Worm (Caenorhabditis elegans) whole organism, L1 larva: ENCODE data around the gene T09A5.14.

Experiments used
- C04F5.9 ChIP-seq: sonication (generic microtip); optimal IDR thresholded peaks from 2 replicates; lab custom pipeline; 2016; ENCODE audit warnings: missing genetic modification characterization, missing compliant biosample characterization
- F16B12.6 ChIP-seq: fragments of 150-350 bp; optimal IDR thresholded peaks from 2 replicates; lab custom pipeline; 2014; ENCODE audit warnings: missing biosample characterization, missing genetic modification characterization
- Y116A8C.19 ChIP-seq: sonication (generic microtip); optimal IDR thresholded peaks from 2 replicates; lab custom pipeline; 2016; ENCODE audit warnings: missing compliant biosample characterization, missing genetic modification characterization, borderline replicate concordance
- aha-1 ChIP-seq: fragments of 150-350 bp; optimal IDR thresholded peaks from 2 replicates; lab custom pipeline; 2014; ENCODE audit warnings: missing biosample characterization, missing genetic modification characterization
- alr-1 ChIP-seq: fragments of 200-800 bp; sonication (Bioruptor generic); optimal IDR thresholded peaks from 2 replicates; lab custom pipeline; 2018; ENCODE audit warnings: borderline replicate concordance, mild to moderate bottlenecking, missing genetic modification characterization, missing compliant biosample characterization
- aly-2 ChIP-seq: fragments of 150-350 bp; optimal IDR thresholded peaks from 2 replicates; lab custom pipeline; 2014; ENCODE audit warnings: missing biosample characterization, missing genetic modification characterization
- ceh-82 ChIP-seq, 3 experiments: fragments of 150-350 bp in 1 of 3; sonication (generic microtip) in 2 of 3; optimal IDR thresholded peaks; 2 replicates each; lab custom pipeline; 2014 to 2017; ENCODE audit warnings: missing biosample characterization in 3 of 3, missing genetic modification characterization in 3 of 3
- ceh-88 ChIP-seq: fragments of 200-800 bp; sonication (Bioruptor generic); IDR thresholded peaks from 2 replicates; pipeline ENCODE4 v1.3.6; 2022; ENCODE audit warnings: missing genetic modification characterization, missing compliant biosample characterization
- ceh-90 ChIP-seq: sonication (generic microtip); optimal IDR thresholded peaks from 2 replicates; lab custom pipeline; 2016; ENCODE audit warnings: missing genetic modification characterization, missing compliant biosample characterization
- egl-13 ChIP-seq: sonication (generic microtip); optimal IDR thresholded peaks from 2 replicates; lab custom pipeline; 2016; ENCODE audit warnings: missing genotype, missing genetic modification reagents, missing genetic modification characterization, missing compliant biosample characterization
- elt-3 ChIP-seq, 6 experiments: fragments of 150-350 bp in 1 of 6; sonication (generic microtip); optimal IDR thresholded peaks; 2 replicates each; lab custom pipeline; 2017 to 2018; ENCODE audit warnings: missing biosample characterization in 6 of 6, missing genetic modification characterization in 6 of 6, inconsistent platforms in 1 of 6
- fkh-10 ChIP-seq: sonication (generic microtip); optimal IDR thresholded peaks from 2 replicates; lab custom pipeline; 2017; ENCODE audit warnings: missing biosample characterization, missing genetic modification reagents, missing genetic modification characterization
- fkh-8 ChIP-seq: sonication (generic microtip); optimal IDR thresholded peaks from 2 replicates; lab custom pipeline; 2016; ENCODE audit warnings: mild to moderate bottlenecking, missing genetic modification characterization, missing compliant biosample characterization
- grh-1 ChIP-seq: fragments of 200-800 bp; sonication (Bioruptor generic); IDR thresholded peaks from 2 replicates; pipeline ENCODE4 v1.3.6; 2022; ENCODE audit warnings: missing genetic modification reagents, missing genetic modification characterization, missing compliant biosample characterization
- hlh-4 ChIP-seq: sonication (generic microtip); optimal IDR thresholded peaks from 2 replicates; lab custom pipeline; 2016; ENCODE audit warnings: mild to moderate bottlenecking, missing genetic modification characterization, missing compliant biosample characterization
- hpl-2 ChIP-seq: fragments of 150-350 bp; optimal IDR thresholded peaks from 2 replicates; lab custom pipeline; 2014; ENCODE audit warnings: missing biosample characterization, missing genetic modification reagents, missing genetic modification characterization
- lin-13 ChIP-seq: fragments of 150-350 bp; optimal IDR thresholded peaks from 2 replicates; lab custom pipeline; 2014; ENCODE audit warnings: missing biosample characterization, missing genetic modification reagents, missing genetic modification characterization
- lin-14 ChIP-seq: fragments of 200-800 bp; sonication (Bioruptor generic); optimal IDR thresholded peaks from 2 replicates; lab custom pipeline; 2018; ENCODE audit warnings: mild to moderate bottlenecking, missing genetic modification characterization, moderate library complexity, missing compliant biosample characterization
- lin-35 ChIP-seq, 2 experiments: fragments of 150-350 bp; optimal IDR thresholded peaks; 2 replicates each; lab custom pipeline; 2014; ENCODE audit warnings: missing biosample characterization in 2 of 2, missing genetic modification characterization in 2 of 2, missing genetic modification reagents in 2 of 2
- lir-3 ChIP-seq: sonication (generic microtip); optimal IDR thresholded peaks from 2 replicates; lab custom pipeline; 2016; ENCODE audit warnings: mild to moderate bottlenecking, missing genetic modification characterization, moderate library complexity, missing compliant biosample characterization; ENCODE audit not compliant: poor library complexity
- mdl-1 ChIP-seq, 2 experiments: fragments of 150-350 bp; optimal IDR thresholded peaks; 2 replicates each; lab custom pipeline; 2014 to 2017; ENCODE audit warnings: missing biosample characterization in 2 of 2, missing genetic modification characterization in 2 of 2, inconsistent platforms in 1 of 2
- mep-1 ChIP-seq: fragments of 150-350 bp; optimal IDR thresholded peaks from 2 replicates; lab custom pipeline; 2014; ENCODE audit warnings: missing biosample characterization, missing genetic modification characterization
- nhr-12 ChIP-seq: sonication (generic microtip); optimal IDR thresholded peaks from 2 replicates; lab custom pipeline; 2017; ENCODE audit warnings: missing biosample characterization, missing genetic modification characterization
- nhr-47 ChIP-seq: sonication (generic microtip); optimal IDR thresholded peaks from 2 replicates; lab custom pipeline; 2016; ENCODE audit warnings: mild to moderate bottlenecking, missing genetic modification characterization, moderate library complexity, missing compliant biosample characterization
- nhr-76 ChIP-seq: sonication (generic microtip); optimal IDR thresholded peaks from 2 replicates; lab custom pipeline; 2017; ENCODE audit warnings: missing biosample characterization, missing genetic modification characterization
- nhr-77 ChIP-seq: fragments of 150-350 bp; optimal IDR thresholded peaks from 2 replicates; lab custom pipeline; 2014; ENCODE audit warnings: missing biosample characterization, missing genetic modification characterization
- nhr-85 ChIP-seq: sonication (generic microtip); peaks from one replicate; lab custom pipeline; 2016; ENCODE audit warnings: missing genetic modification characterization, inconsistent platforms, missing compliant biosample characterization
- nhr-90 ChIP-seq: sonication (generic microtip); optimal IDR thresholded peaks from 2 replicates; lab custom pipeline; 2016; ENCODE audit warnings: mild to moderate bottlenecking, missing genetic modification characterization, missing compliant biosample characterization; ENCODE audit not compliant: poor library complexity
- pag-3 ChIP-seq: sonication (generic microtip); optimal IDR thresholded peaks from 2 replicates; lab custom pipeline; 2017; ENCODE audit warnings: missing genetic modification characterization, mild to moderate bottlenecking, missing compliant biosample characterization, antibody characterized with exemption, borderline replicate concordance; ENCODE audit not compliant: insufficient read depth
- skn-1 ChIP-seq: fragments of 150-350 bp; optimal IDR thresholded peaks from 2 replicates; lab custom pipeline; 2014; ENCODE audit warnings: missing biosample characterization, missing genetic modification characterization
- swsn-7 ChIP-seq: sonication (generic microtip); optimal IDR thresholded peaks from 2 replicates; lab custom pipeline; 2016; ENCODE audit warnings: missing genetic modification characterization, missing compliant biosample characterization
- tbx-2 ChIP-seq: sonication (generic microtip); optimal IDR thresholded peaks from 2 replicates; lab custom pipeline; 2016; ENCODE audit warnings: missing genetic modification characterization, missing compliant biosample characterization
- unc-30 ChIP-seq: sonication (generic microtip); optimal IDR thresholded peaks from 2 replicates; lab custom pipeline; 2017; ENCODE audit warnings: missing biosample characterization, missing genetic modification characterization
- unc-62 ChIP-seq: fragments of 150-350 bp; optimal IDR thresholded peaks from 2 replicates; lab custom pipeline; 2014; ENCODE audit warnings: missing biosample characterization, missing genetic modification reagents, missing genetic modification characterization
- unc-98 ChIP-seq: fragments of 200-800 bp; sonication (Bioruptor generic); IDR thresholded peaks from 2 replicates; pipeline ENCODE4 v1.3.6; 2022; ENCODE audit warnings: missing genetic modification characterization, missing compliant biosample characterization

Gene T09A5.14

ce11 chrII:7816163-7816776, 15.9 kb upstream of the T09A5.14 start, which contains the start of gene cki-2 (continued):
- no peak for TF ChIP-seq F16B12.6 (tag; lab: Kevin White, UChicago)
- no peak for TF ChIP-seq aha-1 (tag; lab: Kevin White, UChicago)
- no peak for TF ChIP-seq fkh-10 (GFP tag; lab: Kevin White, UChicago)

DNA sequence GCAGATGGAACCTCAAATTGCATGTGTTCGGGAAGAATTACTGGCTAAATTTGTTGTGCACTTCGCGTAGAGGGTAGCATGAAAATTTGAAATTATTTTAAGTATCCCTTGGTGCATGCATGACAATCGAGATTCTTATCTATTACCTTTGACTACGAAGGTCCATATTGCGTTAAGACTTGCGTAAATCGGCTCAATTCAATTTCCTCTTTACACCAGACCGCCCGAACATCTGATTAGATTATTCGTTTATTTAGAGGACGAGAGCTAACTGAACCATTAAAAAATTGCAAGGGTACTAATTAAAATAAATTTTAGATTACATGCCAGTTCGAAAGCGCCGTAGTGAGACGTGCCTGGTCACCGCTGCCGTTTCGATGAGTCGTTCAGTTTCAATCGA, 14.6 kb upstream of the T09A5.14 start:
- TF ChIP-seq grh-1 (GFP tag; lab: Robert Waterston, UW): no peak
- no peak for TF ChIP-seq nhr-47 (tag; lab: Kevin White, UChicago)
- no peak for TF ChIP-seq unc-62
- TF ChIP-seq nhr-77: no peak
- no peak for TF ChIP-seq ceh-90 (tag; lab: Kevin White, UChicago)
- no peak for TF ChIP-seq skn-1 (tag; lab: Kevin White, UChicago)
- TF ChIP-seq lir-3: no peak
- no peak for TF ChIP-seq mep-1 (tag; lab: Kevin White, UChicago)
- no peak for TF ChIP-seq Y116A8C.19 (tag; lab: Kevin White, UChicago)
- no peak for TF ChIP-seq unc-98 (GFP tag; lab: Robert Waterston, UW)
- no peak for TF ChIP-seq fkh-8 (tag; lab: Kevin White, UChicago)
- TF ChIP-seq alr-1 (tag; lab: Kevin White, UChicago): no peak
- no peak for TF ChIP-seq nhr-85 (tag; lab: Kevin White, UChicago)

DNA sequence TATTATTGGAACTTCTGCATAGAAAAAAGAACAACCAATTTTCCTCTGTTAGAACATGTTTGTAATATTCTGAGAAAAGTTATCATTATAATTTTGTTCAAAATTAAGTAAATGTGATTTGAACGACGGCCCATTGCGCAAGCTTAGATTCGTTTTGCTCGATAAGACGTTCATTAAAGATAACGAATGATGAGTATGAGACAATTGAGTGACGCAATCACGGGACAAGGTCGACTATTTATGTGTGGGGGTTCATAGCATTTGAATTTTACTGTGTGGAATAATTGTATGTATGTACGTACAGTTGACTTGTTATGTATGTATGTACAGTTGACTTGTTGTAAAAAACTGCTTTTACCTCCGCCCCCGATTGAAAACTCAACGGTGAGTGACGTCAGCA, 12.8 kb upstream of the T09A5.14 start:
- TF ChIP-seq aly-2 (tag; lab: Kevin White, UChicago): no peak
- no peak for TF ChIP-seq nhr-47 (tag; lab: Kevin White, UChicago)
- no peak for TF ChIP-seq nhr-90 (tag; lab: Kevin White, UChicago)
- TF ChIP-seq mdl-1 (tag; optimal IDR thresholded peaks at IDR 0.05; lab: Kevin White, UChicago): no peak
- TF ChIP-seq egl-13 (tag; lab: Kevin White, UChicago): no peak
- TF ChIP-seq mep-1 (tag; lab: Kevin White, UChicago): no peak
- TF ChIP-seq C04F5.9: no peak
- TF ChIP-seq lir-3: no peak

DNA sequence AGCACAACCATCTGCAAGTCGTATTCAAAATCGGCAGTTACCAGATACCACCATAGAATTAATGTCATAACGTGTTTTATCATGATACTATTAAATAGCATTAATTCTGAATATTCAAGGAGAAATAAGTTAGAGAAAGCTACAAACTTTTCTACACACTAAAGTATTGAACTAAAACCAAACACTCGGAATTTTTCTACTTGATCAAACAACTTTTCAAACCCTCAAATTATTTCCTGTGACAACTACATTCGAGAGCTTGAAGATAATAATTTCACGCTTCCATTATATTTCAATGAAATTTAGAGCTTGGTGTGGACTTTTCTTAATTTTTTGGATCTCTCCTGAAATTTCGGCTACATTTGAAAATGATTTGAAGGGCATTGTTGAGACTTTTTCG, 9.7 kb upstream of the T09A5.14 start, which contains the start of gene irld-47:
Gene irld-47 (minus strand): TSS at position 101 of the 400 bp plus-strand sequence.
- TF ChIP-seq hpl-2 (GFP tag; lab: Kevin White, UChicago): no peak
- TF ChIP-seq elt-3 (tag; optimal IDR thresholded peaks at IDR 0.05; lab: Kevin White, UChicago): no peak
- no peak for TF ChIP-seq tbx-2 (tag; lab: Kevin White, UChicago)
- no peak for TF ChIP-seq lin-35 (GFP tag; optimal IDR thresholded peaks at IDR 0.05; lab: Kevin White, UChicago)
- TF ChIP-seq lin-13 (GFP tag; lab: Kevin White, UChicago): no peak
- TF ChIP-seq ceh-82 (tag; optimal IDR thresholded peaks at IDR 0.05; lab: Kevin White, UChicago): no peak
- TF ChIP-seq nhr-76 (tag; lab: Kevin White, UChicago): no peak
- no peak for TF ChIP-seq nhr-47 (tag; lab: Kevin White, UChicago)
- TF ChIP-seq Y116A8C.19 (tag; lab: Kevin White, UChicago): no peak
- no peak for TF ChIP-seq nhr-12 (tag; lab: Kevin White, UChicago)
- no peak for TF ChIP-seq unc-30 (tag; lab: Kevin White, UChicago)
- no peak for TF ChIP-seq lin-14 (GFP tag; lab: Kevin White, UChicago)
- TF ChIP-seq pag-3 (tag; lab: Kevin White, UChicago): no peak
- no peak for TF ChIP-seq swsn-7 (tag; lab: Kevin White, UChicago)
- TF ChIP-seq hlh-4 (tag; lab: Kevin White, UChicago): no peak
- TF ChIP-seq ceh-88 (GFP tag; lab: Robert Waterston, UW): no peak
